Worm (Caenorhabditis elegans) whole organism, young adult: ENCODE data around the gene T20B12.5.

Experiments used
- F22D6.2 ChIP-seq: sonication (generic microtip); optimal IDR thresholded peaks from 2 replicates; lab custom pipeline; 2016; ENCODE audit warnings: mild to moderate bottlenecking, missing genetic modification characterization, missing compliant biosample characterization
- F37B4.10 ChIP-seq: fragments of 200-800 bp; sonication (Bioruptor generic); IDR thresholded peaks from 2 replicates; pipeline ENCODE4 v1.3.6; 2022; ENCODE audit warnings: missing genetic modification characterization, missing compliant biosample characterization
- attf-5 ChIP-seq: fragments of 200-800 bp; sonication (Bioruptor generic); optimal IDR thresholded peaks from 2 replicates; lab custom pipeline; 2018; ENCODE audit warnings: mild to moderate bottlenecking, missing genetic modification characterization, missing compliant biosample characterization
- nhr-80 ChIP-seq: sonication (generic microtip); optimal IDR thresholded peaks from 2 replicates; lab custom pipeline; 2016; ENCODE audit warnings: missing genetic modification characterization, missing compliant biosample characterization
- pbrm-1 ChIP-seq: fragments of 200-800 bp; sonication (Bioruptor generic); IDR thresholded peaks from 2 replicates; pipeline ENCODE4 v1.3.6; 2022; ENCODE audit warnings: missing genetic modification reagents, missing genetic modification characterization, missing compliant biosample characterization
- rcor-1 ChIP-seq: fragments of 200-800 bp; sonication (Bioruptor generic); IDR thresholded peaks from 2 replicates; pipeline ENCODE4 v1.3.6; 2022; ENCODE audit warnings: missing genetic modification reagents, missing genetic modification characterization, missing compliant biosample characterization
- unc-62 ChIP-seq: fragments of 150-350 bp; optimal IDR thresholded peaks from 2 replicates; lab custom pipeline; 2014; ENCODE audit warnings: missing biosample characterization, missing genetic modification reagents, missing genetic modification characterization

- no peak for TF ChIP-seq rcor-1
- TF ChIP-seq pbrm-1 (GFP tag; lab: Robert Waterston, UW): no peak
- no peak for TF ChIP-seq unc-62 (GFP tag; lab: Kevin White, UChicago)
- TF ChIP-seq F22D6.2 (tag; lab: Kevin White, UChicago): no peak
- TF ChIP-seq F37B4.10 (GFP tag; lab: Robert Waterston, UW): no peak
- no peak for TF ChIP-seq attf-5 (GFP tag; lab: Kevin White, UChicago)
- no peak for TF ChIP-seq nhr-80
These were observed at the start of gene T20B12.5, which contains the start of gene T20B12.4 for ce11 chrIII:7367012-7367760.
